Worm (Caenorhabditis elegans) whole organism, late embryonic: ENCODE measurements around the gene str-169.

Experiments used
- C08G9.2 ChIP-seq: sonication (generic microtip); optimal IDR thresholded peaks from 2 replicates; lab custom pipeline; 2016; ENCODE audit warnings: mild to moderate bottlenecking, missing genetic modification characterization, moderate library complexity, missing compliant biosample characterization
- C38D4.7 ChIP-seq: fragments of 200-800 bp; sonication (Bioruptor generic); optimal IDR thresholded peaks from 2 replicates; lab custom pipeline; 2018; ENCODE audit warnings: mild to moderate bottlenecking, missing genetic modification characterization, moderate library complexity, missing compliant biosample characterization
- Y22D7AL.16 ChIP-seq: sonication (generic microtip); optimal IDR thresholded peaks from 2 replicates; lab custom pipeline; 2016; ENCODE audit warnings: missing genetic modification characterization, missing compliant biosample characterization
- ama-1 ChIP-seq: fragments of 150-350 bp; optimal IDR thresholded peaks from 2 replicates; lab custom pipeline; 2014
- ceh-14 ChIP-seq: sonication (generic microtip); optimal IDR thresholded peaks from 2 replicates; lab custom pipeline; 2016; ENCODE audit warnings: missing genotype, missing genetic modification characterization, missing compliant biosample characterization
- ceh-2 ChIP-seq: sonication (generic microtip); optimal IDR thresholded peaks from 2 replicates; lab custom pipeline; 2016; ENCODE audit warnings: missing genotype, missing genetic modification characterization, missing compliant biosample characterization
- ceh-31 ChIP-seq: sonication (generic microtip); optimal IDR thresholded peaks from 2 replicates; lab custom pipeline; 2016; ENCODE audit warnings: missing genetic modification characterization, missing compliant biosample characterization
- ceh-34 ChIP-seq: sonication (generic microtip); optimal IDR thresholded peaks from 2 replicates; lab custom pipeline; 2016; ENCODE audit warnings: mild to moderate bottlenecking, missing genetic modification characterization, missing compliant biosample characterization
- ceh-45 ChIP-seq: fragments of 200-800 bp; sonication (Bioruptor generic); IDR thresholded peaks from 2 replicates; pipeline ENCODE4 v1.3.6; 2022; ENCODE audit warnings: missing genetic modification reagents, missing genetic modification characterization, missing compliant biosample characterization
- ceh-48 ChIP-seq: sonication (generic microtip); optimal IDR thresholded peaks from 2 replicates; lab custom pipeline; 2016; ENCODE audit warnings: missing genetic modification characterization, inconsistent platforms, missing compliant biosample characterization
- ceh-6 ChIP-seq: fragments of 200-800 bp; sonication (Bioruptor generic); optimal IDR thresholded peaks from 2 replicates; lab custom pipeline; 2018; ENCODE audit warnings: mild to moderate bottlenecking, missing genetic modification characterization, missing compliant biosample characterization
- ceh-9 ChIP-seq: sonication (generic microtip); optimal IDR thresholded peaks from 2 replicates; lab custom pipeline; 2016; ENCODE audit warnings: mild to moderate bottlenecking, missing genetic modification characterization, inconsistent platforms, missing compliant biosample characterization
- elt-2 ChIP-seq: sonication (generic microtip); optimal IDR thresholded peaks from 2 replicates; lab custom pipeline; 2016; ENCODE audit warnings: missing genetic modification reagents, missing genetic modification characterization, missing compliant biosample characterization
- ets-4 ChIP-seq: sonication (generic microtip); optimal IDR thresholded peaks from 2 replicates; lab custom pipeline; 2016; ENCODE audit warnings: missing genetic modification characterization, missing compliant biosample characterization
- eyg-1 ChIP-seq: sonication (generic microtip); optimal IDR thresholded peaks from 2 replicates; lab custom pipeline; 2016; ENCODE audit warnings: missing genotype, missing genetic modification characterization, missing compliant biosample characterization
- fkh-10 ChIP-seq: fragments of 150-350 bp; optimal IDR thresholded peaks from 2 replicates; lab custom pipeline; 2014; ENCODE audit warnings: missing biosample characterization, missing genetic modification reagents, missing genetic modification characterization
- gmeb-2 ChIP-seq: sonication (generic microtip); optimal IDR thresholded peaks from 2 replicates; lab custom pipeline; 2016; ENCODE audit warnings: missing genetic modification characterization, inconsistent platforms, missing compliant biosample characterization
- hlh-13 ChIP-seq: fragments of 200-800 bp; sonication (Bioruptor generic); optimal IDR thresholded peaks from 2 replicates; lab custom pipeline; 2018; ENCODE audit warnings: mild to moderate bottlenecking, missing genetic modification characterization, missing compliant biosample characterization
- hlh-15 ChIP-seq: sonication (generic microtip); optimal IDR thresholded peaks from 2 replicates; lab custom pipeline; 2016; ENCODE audit warnings: missing genetic modification characterization, missing compliant biosample characterization
- hlh-8 ChIP-seq: sonication (generic microtip); optimal IDR thresholded peaks from 2 replicates; lab custom pipeline; 2016; ENCODE audit warnings: missing genotype, missing genetic modification characterization, missing compliant biosample characterization
- mec-3 ChIP-seq: sonication (generic microtip); optimal IDR thresholded peaks from 2 replicates; lab custom pipeline; 2016; ENCODE audit warnings: borderline replicate concordance, missing genetic modification characterization, missing compliant biosample characterization
- nfya-1 ChIP-seq: sonication (generic microtip); optimal IDR thresholded peaks from 2 replicates; lab custom pipeline; 2017; ENCODE audit warnings: missing genetic modification characterization, mild to moderate bottlenecking, missing compliant biosample characterization, antibody characterized with exemption, moderate library complexity
- nhr-232 ChIP-seq: sonication (generic microtip); optimal IDR thresholded peaks from 2 replicates; lab custom pipeline; 2016; ENCODE audit warnings: missing genetic modification characterization, missing compliant biosample characterization
- npax-4 ChIP-seq: sonication (generic microtip); optimal IDR thresholded peaks from 2 replicates; lab custom pipeline; 2016; ENCODE audit warnings: missing genetic modification characterization, missing compliant biosample characterization
- pag-3 ChIP-seq: sonication (generic microtip); optimal IDR thresholded peaks from 2 replicates; lab custom pipeline; 2016; ENCODE audit warnings: missing compliant biosample characterization, missing genetic modification characterization, borderline replicate concordance
- pha-2 ChIP-seq: sonication (generic microtip); optimal IDR thresholded peaks from 2 replicates; lab custom pipeline; 2017; ENCODE audit warnings: mild to moderate bottlenecking, missing genetic modification characterization, missing compliant biosample characterization
- pros-1 ChIP-seq: fragments of 150-350 bp; optimal IDR thresholded peaks from 2 replicates; lab custom pipeline; 2014; ENCODE audit warnings: missing biosample characterization, missing genetic modification reagents, missing genetic modification characterization
- rnt-1 ChIP-seq: sonication (generic microtip); optimal IDR thresholded peaks from 2 replicates; lab custom pipeline; 2016; ENCODE audit warnings: missing genetic modification characterization, missing compliant biosample characterization
- sox-2 ChIP-seq: fragments of 200-800 bp; sonication (Bioruptor generic); IDR thresholded peaks from 2 replicates; pipeline ENCODE4 v1.3.6; 2022; ENCODE audit warnings: missing genetic modification reagents, missing genetic modification characterization, missing compliant biosample characterization
- syd-9 ChIP-seq: sonication (generic microtip); optimal IDR thresholded peaks from 2 replicates; lab custom pipeline; 2016; ENCODE audit warnings: mild to moderate bottlenecking, missing genetic modification characterization, moderate library complexity, missing compliant biosample characterization
- tbx-7 ChIP-seq: sonication (generic microtip); optimal IDR thresholded peaks from 2 replicates; lab custom pipeline; 2016; ENCODE audit warnings: missing genotype, missing genetic modification characterization, missing compliant biosample characterization
- ttx-3 ChIP-seq: sonication (generic microtip); optimal IDR thresholded peaks from 2 replicates; lab custom pipeline; 2016; ENCODE audit warnings: missing genetic modification reagents, missing genetic modification characterization, missing compliant biosample characterization
- unc-42 ChIP-seq: sonication (generic microtip); optimal IDR thresholded peaks from 2 replicates; lab custom pipeline; 2016; ENCODE audit warnings: missing genotype, missing genetic modification characterization, missing compliant biosample characterization
- unc-86 ChIP-seq: sonication (generic microtip); optimal IDR thresholded peaks from 2 replicates; lab custom pipeline; 2016; ENCODE audit warnings: missing genetic modification characterization, missing compliant biosample characterization
- zip-5 ChIP-seq: sonication (generic microtip); optimal IDR thresholded peaks from 2 replicates; lab custom pipeline; 2016; ENCODE audit warnings: missing genetic modification characterization, missing compliant biosample characterization
- ztf-16 ChIP-seq: sonication (generic microtip); optimal IDR thresholded peaks from 2 replicates; lab custom pipeline; 2017; ENCODE audit warnings: missing genetic modification characterization, missing compliant biosample characterization

The str-169 gene

ce11 chrIV:4917774-4918173 is 28.1 kb upstream of the str-169 start, which contains the start of gene str-158:
Gene str-158 (plus strand): TSS chrIV:4918074.
- TF ChIP-seq sox-2 (GFP tag; lab: Robert Waterston, UW), result no peak
- no peak for TF ChIP-seq ceh-48 (tag; lab: Kevin White, UChicago)
- TF ChIP-seq nfya-1 (tag; lab: Kevin White, UChicago), result no peak
- TF ChIP-seq zip-5 (tag; lab: Kevin White, UChicago), result no peak
- no peak for TF ChIP-seq elt-2 (tag; lab: Kevin White, UChicago)
- TF ChIP-seq ztf-16 (tag; lab: Kevin White, UChicago), result no peak
- no peak for TF ChIP-seq hlh-8
- TF ChIP-seq hlh-13 (GFP tag; lab: Kevin White, UChicago), result no peak
- TF ChIP-seq syd-9, result no peak
- TF ChIP-seq ceh-14, result no peak
- no peak for TF ChIP-seq eyg-1
- TF ChIP-seq Y22D7AL.16 (tag; lab: Kevin White, UChicago), result no peak
- no peak for TF ChIP-seq ceh-2
- no peak for TF ChIP-seq rnt-1 (tag; lab: Kevin White, UChicago)
- TF ChIP-seq unc-86 (tag; lab: Kevin White, UChicago), result no peak
- no peak for TF ChIP-seq C38D4.7 (GFP tag; lab: Kevin White, UChicago)
- TF ChIP-seq pag-3, result no peak
- TF ChIP-seq nhr-232 (tag; lab: Kevin White, UChicago), result no peak

- TF ChIP-seq elt-2 (tag; lab: Kevin White, UChicago), result no peak
These were observed 15.8 kb upstream of the str-169 start, which contains the start of gene Y9C9A.8 for ce11 chrIV:4930045-4930444. Gene Y9C9A.8 (plus strand): TSS chrIV:4930345.

- peak; percentile 33 for TF ChIP-seq elt-2 (tag; lab: Kevin White, UChicago)
- TF ChIP-seq ceh-34 (tag; lab: Kevin White, UChicago), result no peak
- no peak for TF ChIP-seq eyg-1
These were observed 15.0 kb upstream of the str-169 start for ce11 chrIV:4930754-4931322.

ce11 chrIV:4934103-4934502 is 11.8 kb upstream of the str-169 start, which contains the start of gene str-153:
Gene str-153 (plus strand): TSS chrIV:4934403.
- no peak for TF ChIP-seq ceh-34 (tag; lab: Kevin White, UChicago)
- no peak for TF ChIP-seq npax-4 (tag; lab: Kevin White, UChicago)
- TF ChIP-seq ets-4, result no peak
- TF ChIP-seq gmeb-2, result no peak
- TF ChIP-seq ama-1 (lab: Kevin White, UChicago), result no peak
- no peak for TF ChIP-seq mec-3
- no peak for TF ChIP-seq eyg-1
- no peak for TF ChIP-seq unc-42
- no peak for TF ChIP-seq pha-2 (tag; lab: Kevin White, UChicago)
- TF ChIP-seq Y22D7AL.16 (tag; lab: Kevin White, UChicago), result no peak
- TF ChIP-seq ceh-45 (GFP tag; lab: Robert Waterston, UW), result no peak
- TF ChIP-seq fkh-10 (GFP tag; lab: Kevin White, UChicago), result no peak
- no peak for TF ChIP-seq hlh-15 (tag; lab: Kevin White, UChicago)
- no peak for TF ChIP-seq pros-1 (tag; lab: Kevin White, UChicago)

ce11 chrIV:4937647-4938046 is 8.2 kb upstream of the str-169 start, which contains the start of gene fbxa-86:
Gene fbxa-86 (minus strand): TSS chrIV:4938013.
- no peak for TF ChIP-seq sox-2 (GFP tag; lab: Robert Waterston, UW)
- no peak for TF ChIP-seq ama-1 (lab: Kevin White, UChicago)
- no peak for TF ChIP-seq tbx-7 (tag; lab: Kevin White, UChicago)
- TF ChIP-seq ceh-45 (GFP tag; lab: Robert Waterston, UW), result no peak
- TF ChIP-seq ceh-31 (tag; lab: Kevin White, UChicago), result no peak
- TF ChIP-seq hlh-8, result no peak
- no peak for TF ChIP-seq ttx-3 (tag; lab: Kevin White, UChicago)
- TF ChIP-seq C08G9.2 (tag; lab: Kevin White, UChicago), result no peak
- TF ChIP-seq ceh-6, result no peak
- no peak for TF ChIP-seq ceh-9
- TF ChIP-seq hlh-15 (tag; lab: Kevin White, UChicago), result no peak
